Fruit fly (Drosophila melanogaster) whole organism, wandering third instar larva: ENCODE measurements around the gene Dys.

Experiments used
- Abd-B ChIP-seq: fragments of >200 bp; optimal IDR thresholded peaks from 2 replicates; lab custom pipeline; 2017; ENCODE audit warnings: missing biosample characterization, missing genetic modification characterization
- GATAd ChIP-seq: sonication (Bioruptor generic); optimal IDR thresholded peaks from 2 replicates; lab custom pipeline; 2016; ENCODE audit warnings: missing biosample characterization, missing genetic modification characterization
- Hr83 ChIP-seq: fragments of 200-300 bp; sonication (Bioruptor generic); optimal IDR thresholded peaks from 2 replicates; lab custom pipeline; 2016; ENCODE audit warnings: missing biosample characterization, mild to moderate bottlenecking, missing genetic modification characterization, moderate library complexity; ENCODE audit not compliant: poor library complexity, severe bottlenecking
- Myc ChIP-seq: fragments of >200 bp; optimal IDR thresholded peaks from 2 replicates; lab custom pipeline; 2017
- br ChIP-seq: fragments of 200-800 bp; sonication (Bioruptor generic); optimal IDR thresholded peaks from 2 replicates; lab custom pipeline; 2016; ENCODE audit warnings: missing biosample characterization, missing genetic modification characterization
- fru ChIP-seq: fragments of 200-800 bp; sonication (Bioruptor generic); optimal IDR thresholded peaks from 3 replicates; lab custom pipeline; 2016; ENCODE audit warnings: missing biosample characterization, mild to moderate bottlenecking, missing genetic modification characterization
- pan ChIP-seq: fragments of >200 bp; optimal IDR thresholded peaks from 2 replicates; lab custom pipeline; 2017
- sage ChIP-seq: fragments of 200-800 bp; sonication (Bioruptor generic); optimal IDR thresholded peaks from 2 replicates; lab custom pipeline; 2016; ENCODE audit warnings: missing biosample characterization, mild to moderate bottlenecking, missing genetic modification characterization
- usp ChIP-seq: fragments of >200 bp; optimal IDR thresholded peaks from 2 replicates; lab custom pipeline; 2017; ENCODE audit warnings: missing biosample characterization, missing genetic modification characterization
- woc ChIP-seq: sonication (Bioruptor generic); optimal IDR thresholded peaks from 2 replicates; lab custom pipeline; 2016; ENCODE audit warnings: missing biosample characterization, mild to moderate bottlenecking, missing genetic modification characterization

- no peak for TF ChIP-seq Hr83 (GFP tag; lab: Kevin White, UChicago)
- no peak for TF ChIP-seq Abd-B (GFP tag; lab: Kevin White, UChicago)
- no peak for TF ChIP-seq fru (GFP tag; lab: Kevin White, UChicago)
- TF ChIP-seq sage (GFP tag; lab: Kevin White, UChicago), result no peak
- TF ChIP-seq pan, result no peak
- TF ChIP-seq Myc, result no peak
- TF ChIP-seq GATAd (GFP tag; lab: Kevin White, UChicago), result no peak
- TF ChIP-seq br (GFP tag; lab: Kevin White, UChicago), result no peak
- TF ChIP-seq woc (GFP tag; lab: Kevin White, UChicago), result no peak
- no peak for TF ChIP-seq usp (GFP tag; lab: Kevin White, UChicago)
Observed at dm6 chr3R:19634649-19635048, 173.8 kb downstream of the Dys start, which contains the start of gene CG34138.
